Worm (Caenorhabditis elegans): ENCODE data around the gene Y94H6A.3.
A peak's percentile ranks its signal among the peaks of the same experiment; 100 is the strongest.

Gene Y94H6A.3

ce11 chrIV:2634992-2635391, 41.3 kb upstream of the Y94H6A.3 start:
- TF ChIP-seq fos-1 (tag; optimal IDR thresholded peaks at IDR 0.05): no peak

- peak in 1 of 2 experiments; percentile 42 for TF ChIP-seq efl-1 (optimal IDR thresholded peaks at IDR 0.05)
- peak; percentile 46 to 93 for TF ChIP-seq efl-1 (GFP tag; optimal IDR thresholded peaks at IDR 0.05 in 1 of 2)
- no peak for TF ChIP-seq ceh-8 (GFP tag; optimal IDR thresholded peaks at IDR 0.05)
- peak; percentile 41 for TF ChIP-seq snu-23 (GFP tag; optimal IDR thresholded peaks at IDR 0.05)
- peak; percentile 40 for TF ChIP-seq rnt-1 (tag; optimal IDR thresholded peaks at IDR 0.05)
- no peak for TF ChIP-seq blmp-1 (tag; optimal IDR thresholded peaks at IDR 0.05)
- peak; percentile 2 for TF ChIP-seq C16A3.4 (tag; optimal IDR thresholded peaks at IDR 0.05)
- no peak for TF ChIP-seq ama-1 (optimal IDR thresholded peaks at IDR 0.05)
- TF ChIP-seq tlp-1 (tag; optimal IDR thresholded peaks at IDR 0.05): no peak
- peak; percentile 21 for TF ChIP-seq xbp-1 (tag; optimal IDR thresholded peaks at IDR 0.05)
- TF ChIP-seq dpl-1 (GFP tag; optimal IDR thresholded peaks at IDR 0.05): peak; percentile 16 to 32 (median 31)
- no peak for TF ChIP-seq C34B4.2 (tag; optimal IDR thresholded peaks at IDR 0.05)
- TF ChIP-seq skn-1 (tag; optimal IDR thresholded peaks at IDR 0.05): peak; percentile 29
- TF ChIP-seq mep-1 (tag; optimal IDR thresholded peaks at IDR 0.05): peak; percentile 13
- peak in 1 of 2 experiments; percentile 56 for TF ChIP-seq lin-35 (GFP tag; optimal IDR thresholded peaks at IDR 0.05)
- no peak for TF ChIP-seq ztf-4 (tag; optimal IDR thresholded peaks at IDR 0.05)
- no peak for TF ChIP-seq aly-2 (tag; optimal IDR thresholded peaks at IDR 0.05)
- no peak for TF ChIP-seq sox-4 (tag; optimal IDR thresholded peaks at IDR 0.05)
- TF ChIP-seq zip-4 (GFP tag; optimal IDR thresholded peaks at IDR 0.05): peak; percentile 8
- peak; percentile 50 for TF ChIP-seq nhr-19 (GFP tag; conservative IDR thresholded peaks at IDR 0.05)
- TF ChIP-seq ceh-63 (GFP tag; optimal IDR thresholded peaks at IDR 0.05): no peak
- TF ChIP-seq nhr-20 (tag; optimal IDR thresholded peaks at IDR 0.05): peak; percentile 19
- TF ChIP-seq ceh-88 (GFP tag; IDR thresholded peaks at IDR 0.05): no peak
- TF ChIP-seq vab-15 (tag; optimal IDR thresholded peaks at IDR 0.05): no peak
- TF ChIP-seq sup-37 (GFP tag; optimal IDR thresholded peaks at IDR 0.05): no peak
- TF ChIP-seq lsy-2 (tag; optimal IDR thresholded peaks at IDR 0.05): peak; percentile 12 to 41
- no peak for TF ChIP-seq nhr-85 (tag)
- TF ChIP-seq fos-1 (tag; optimal IDR thresholded peaks at IDR 0.05): no peak
- peak; percentile 24 for TF ChIP-seq tbx-2 (tag; optimal IDR thresholded peaks at IDR 0.05)
- TF ChIP-seq swsn-7 (tag; optimal IDR thresholded peaks at IDR 0.05): peak; percentile 43
- no peak for TF ChIP-seq nhr-237 (tag; optimal IDR thresholded peaks at IDR 0.05)
- peak; percentile 61 for TF ChIP-seq nhr-47 (tag; optimal IDR thresholded peaks at IDR 0.05)
- TF ChIP-seq nhr-90 (tag; optimal IDR thresholded peaks at IDR 0.05; ENCODE audit: poor library complexity): peak; percentile 36
- TF ChIP-seq dsc-1 (tag; optimal IDR thresholded peaks at IDR 0.05): peak; percentile 59
- TF ChIP-seq pag-3 (tag; optimal IDR thresholded peaks at IDR 0.05; ENCODE audit: borderline replicate concordance, insufficient read depth): no peak
- peak in 1 of 2 experiments; percentile 8 for TF ChIP-seq mdl-1 (tag; optimal IDR thresholded peaks at IDR 0.05)
- no peak for TF ChIP-seq alr-1 (tag; optimal IDR thresholded peaks at IDR 0.05; ENCODE audit: borderline replicate concordance)
These were observed 36.5 kb upstream of the Y94H6A.3 start for ce11 chrIV:2639666-2640273.

- TF ChIP-seq elt-2 (tag; optimal IDR thresholded peaks at IDR 0.05): peak; percentile 3
- no peak for TF ChIP-seq ceh-63 (GFP tag; optimal IDR thresholded peaks at IDR 0.05)
- peak; percentile 68 for TF ChIP-seq C16A3.4 (tag; optimal IDR thresholded peaks at IDR 0.05)
- TF ChIP-seq lin-15B (tag; optimal IDR thresholded peaks at IDR 0.05): peak; percentile 85
- peak; percentile 96 for TF ChIP-seq mep-1 (tag; optimal IDR thresholded peaks at IDR 0.05)
- TF ChIP-seq nhr-85 (tag): peak; percentile 84
- TF ChIP-seq nhr-77 (tag; optimal IDR thresholded peaks at IDR 0.05): peak; percentile 43
- TF ChIP-seq ces-1 (GFP tag; optimal IDR thresholded peaks at IDR 0.05): no peak
- peak; percentile 73 for TF ChIP-seq nhr-20 (tag; optimal IDR thresholded peaks at IDR 0.05)
- TF ChIP-seq unc-30 (tag; optimal IDR thresholded peaks at IDR 0.05): no peak
- TF ChIP-seq nhr-90 (tag; optimal IDR thresholded peaks at IDR 0.05; ENCODE audit: poor library complexity): peak; percentile 81
- TF ChIP-seq grh-1 (GFP tag; IDR thresholded peaks at IDR 0.05): peak; percentile 70
- peak; percentile 81 for TF ChIP-seq isw-1 (GFP tag; IDR thresholded peaks at IDR 0.05)
- TF ChIP-seq F16B12.6 (tag; optimal IDR thresholded peaks at IDR 0.05): peak; percentile 58
- TF ChIP-seq tbx-2 (tag; optimal IDR thresholded peaks at IDR 0.05): peak; percentile 89
- TF ChIP-seq alr-1 (tag; optimal IDR thresholded peaks at IDR 0.05; ENCODE audit: borderline replicate concordance): no peak
- TF ChIP-seq C04F5.9 (tag; optimal IDR thresholded peaks at IDR 0.05): peak; percentile 43
- peak; percentile 72 for TF ChIP-seq fkh-8 (tag; optimal IDR thresholded peaks at IDR 0.05)
- peak; percentile 72 for TF ChIP-seq pax-3 (tag; optimal IDR thresholded peaks at IDR 0.05)
- TF ChIP-seq mef-2 (tag; optimal IDR thresholded peaks at IDR 0.05): no peak
- TF ChIP-seq sup-37 (GFP tag; optimal IDR thresholded peaks at IDR 0.05): peak; percentile 13
- no peak for TF ChIP-seq zag-1 (tag; optimal IDR thresholded peaks at IDR 0.05)
- peak; percentile 85 for TF ChIP-seq snu-23 (GFP tag; optimal IDR thresholded peaks at IDR 0.05)
- TF ChIP-seq aly-2 (tag; optimal IDR thresholded peaks at IDR 0.05): peak; percentile 45
These were observed 35.4 kb upstream of the Y94H6A.3 start, which contains the start of the genes mdf-2 and nduv-3 for ce11 chrIV:2640950-2641349. mdf-2 (minus strand) TSS chrIV:2641125. nduv-3 (plus strand) TSS chrIV:2641310.
